Fruit fly (Drosophila melanogaster) Kc167 (cell line): ENCODE results near the gene CG14316.

ENCODE experiments used
- Myc ChIP-seq: fragments of >200 bp; optimal IDR thresholded peaks from 2 replicates; lab custom pipeline; 2017; ENCODE audit warnings: missing external identifiers
- Sin3A ChIP-seq: fragments of >200 bp; optimal IDR thresholded peaks from 2 replicates; lab custom pipeline; 2018; ENCODE audit warnings: missing external identifiers
- psq ChIP-seq: fragments of >200 bp; optimal IDR thresholded peaks from 2 replicates; lab custom pipeline; 2017; ENCODE audit warnings: missing external identifiers
- ttk ChIP-seq: sonication (Bioruptor generic); optimal IDR thresholded peaks from 2 replicates; lab custom pipeline; 2017; ENCODE audit warnings: missing external identifiers

DNA sequence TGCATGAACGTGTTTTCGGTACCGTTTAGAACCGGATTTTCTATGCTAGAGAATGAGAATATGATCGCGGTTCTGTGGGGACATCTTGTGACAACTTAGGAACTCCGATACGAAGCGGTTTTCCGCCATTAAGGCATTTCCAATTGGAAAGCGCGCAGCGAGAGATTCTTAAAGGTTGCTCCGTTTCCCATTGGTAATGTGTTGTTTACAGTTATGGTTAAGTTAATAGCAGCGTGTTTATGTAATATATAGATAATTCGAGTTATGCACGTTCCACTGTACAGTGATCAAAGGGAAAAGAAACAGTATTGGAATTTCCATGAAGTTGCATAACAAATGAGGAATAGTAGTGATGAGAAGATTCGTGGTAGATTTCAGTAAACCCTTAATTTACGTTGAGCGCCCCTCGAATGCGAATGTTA is 17.0 kb downstream of the CG14316 start:
- TF ChIP-seq psq (lab: Kevin White, UChicago) (no peak), ttk (lab: Kevin White, UChicago) (no peak), Sin3A (lab: Kevin White, UChicago) (no peak), Myc (lab: Kevin White, UChicago) (no peak)
